Worm (Caenorhabditis elegans): Measurements from ENCODE around the gene srx-63.
A peak's percentile ranks its signal among the peaks of the same experiment; 100 is the strongest.

srx-63 gene

DNA sequence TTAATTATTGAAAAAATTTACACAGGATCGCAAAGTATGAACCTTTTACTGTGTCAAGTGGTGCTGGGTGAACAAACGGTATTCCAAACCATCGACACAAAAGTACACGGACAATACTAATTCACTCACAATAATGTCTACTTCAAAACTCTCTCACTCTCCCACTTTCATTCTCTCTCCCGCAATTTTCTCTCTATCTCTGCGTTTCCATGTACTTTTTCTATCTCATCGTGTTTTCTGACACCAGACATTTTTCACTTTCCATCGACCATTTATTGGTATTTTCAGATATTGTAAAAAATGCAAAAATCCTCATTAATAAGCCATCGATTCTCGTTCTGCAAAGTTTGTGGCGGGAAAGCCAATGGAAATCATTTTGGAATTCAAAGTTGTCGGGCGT is 25.6 kb upstream of the srx-63 start, which contains the start of gene nhr-156:
nhr-156 (plus strand) TSS at position 266 of the 400 bp plus-strand sequence.
- TF ChIP-seq ceh-82 (tag; optimal IDR thresholded peaks at IDR 0.05) (no peak), nhr-11 (tag; optimal IDR thresholded peaks at IDR 0.05) (no peak), nhr-6 (tag; optimal IDR thresholded peaks at IDR 0.05) (no peak), mbf-1 (tag; optimal IDR thresholded peaks at IDR 0.05) (no peak), snpc-4 (tag; optimal IDR thresholded peaks at IDR 0.05) (no peak), elt-1 (tag; optimal IDR thresholded peaks at IDR 0.05) (no peak), F13H6.1 (tag; optimal IDR thresholded peaks at IDR 0.05) (no peak), nhr-237 (tag; optimal IDR thresholded peaks at IDR 0.05) (no peak), mab-5 (tag; optimal IDR thresholded peaks at IDR 0.05) (no peak), mdl-1 (tag; optimal IDR thresholded peaks at IDR 0.05) (no peak), blmp-1 (tag; optimal IDR thresholded peaks at IDR 0.05; ENCODE audit: insufficient read depth) (peak; percentile 9), sma-9 (GFP tag; optimal IDR thresholded peaks at IDR 0.05) (no peak), sma-9 (tag; optimal IDR thresholded peaks at IDR 0.05) (no peak), gmeb-1 (tag; optimal IDR thresholded peaks at IDR 0.05) (peak; percentile 2), ZK546.5 (tag; optimal IDR thresholded peaks at IDR 0.05) (no peak), alr-1 (tag; optimal IDR thresholded peaks at IDR 0.05) (no peak), ama-1 (optimal IDR thresholded peaks at IDR 0.05) (no peak), lin-13 (GFP tag; optimal IDR thresholded peaks at IDR 0.05) (no peak), nhr-77 (tag; optimal IDR thresholded peaks at IDR 0.05) (no peak), nhr-129 (tag; optimal IDR thresholded peaks at IDR 0.05) (peak; percentile 6), lsy-2 (tag; optimal IDR thresholded peaks at IDR 0.05) (no peak)

ce11 chrV:3912472-3912871 is 19.0 kb upstream of the srx-63 start, which contains the start of gene srx-68:
srx-68 (plus strand) TSS chrV:3912772.
- no peak for TF ChIP-seq F13H6.1 (tag; optimal IDR thresholded peaks at IDR 0.05)
- TF ChIP-seq sma-3 (GFP tag; optimal IDR thresholded peaks at IDR 0.05), result no peak
- no peak for TF ChIP-seq nhr-23 (tag; optimal IDR thresholded peaks at IDR 0.05)

- TF ChIP-seq skn-1 (tag; optimal IDR thresholded peaks at IDR 0.05) (no peak), ZK546.5 (tag; optimal IDR thresholded peaks at IDR 0.05) (no peak), aly-2 (tag; optimal IDR thresholded peaks at IDR 0.05) (no peak)
Measured at ce11 chrV:3913131-3913530, 18.3 kb upstream of the srx-63 start.

ce11 chrV:3916480-3916879 is 14.9 kb upstream of the srx-63 start, which contains the start of gene srx-67:
srx-67 (plus strand) TSS chrV:3916780.
- TF ChIP-seq lin-11 (tag; optimal IDR thresholded peaks at IDR 0.05) (no peak), lsy-2 (tag; optimal IDR thresholded peaks at IDR 0.05) (no peak), ztf-1 (GFP tag; conservative IDR thresholded peaks at IDR 0.05) (no peak), R02D3.7 (tag; optimal IDR thresholded peaks at IDR 0.05) (no peak), zag-1 (tag; optimal IDR thresholded peaks at IDR 0.05) (no peak), dmd-4 (tag; optimal IDR thresholded peaks at IDR 0.05) (no peak), nhr-129 (tag; optimal IDR thresholded peaks at IDR 0.05) (no peak), unc-62 (GFP tag; optimal IDR thresholded peaks at IDR 0.05) (no peak)

DNA sequence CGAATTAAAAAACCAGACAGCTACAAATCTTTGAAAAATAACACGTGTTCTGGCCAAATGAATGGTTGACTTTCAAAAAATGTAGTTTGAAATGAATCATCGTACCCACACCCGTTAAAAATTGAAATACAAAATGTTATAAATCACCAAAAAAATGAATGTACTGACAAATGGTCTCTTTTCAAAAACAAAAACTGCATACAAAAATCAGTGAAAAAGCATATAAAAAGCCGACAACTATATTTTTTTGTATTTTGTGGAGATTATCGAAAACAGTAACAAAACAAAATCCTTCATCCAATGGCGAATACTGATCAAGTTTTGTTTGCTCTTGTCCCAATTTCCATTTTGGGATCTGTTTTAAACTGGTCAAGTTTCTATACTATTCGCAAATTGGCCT is 12.1 kb upstream of the srx-63 start, which contains the start of gene srx-66:
srx-66 (plus strand) TSS at position 301 of the 400 bp plus-strand sequence.
- TF ChIP-seq nhr-21 (tag; optimal IDR thresholded peaks at IDR 0.05), result no peak
- TF ChIP-seq nhr-23 (tag; optimal IDR thresholded peaks at IDR 0.05), result no peak
- TF ChIP-seq nhr-129 (tag; optimal IDR thresholded peaks at IDR 0.05), result no peak
- no peak for TF ChIP-seq mdl-1 (tag; optimal IDR thresholded peaks at IDR 0.05)
- no peak for TF ChIP-seq mab-5 (tag; optimal IDR thresholded peaks at IDR 0.05)
- TF ChIP-seq Y55F3AM.14 (GFP tag; optimal IDR thresholded peaks at IDR 0.05), result no peak
- no peak for TF ChIP-seq unc-39 (tag; optimal IDR thresholded peaks at IDR 0.05)
- TF ChIP-seq mbf-1 (tag; optimal IDR thresholded peaks at IDR 0.05), result no peak
- no peak for TF ChIP-seq ztf-4 (tag; optimal IDR thresholded peaks at IDR 0.05)
- no peak for TF ChIP-seq ceh-82 (tag; optimal IDR thresholded peaks at IDR 0.05)

- no peak for TF ChIP-seq sma-9 (GFP tag; optimal IDR thresholded peaks at IDR 0.05)
- no peak for TF ChIP-seq sma-9 (tag; optimal IDR thresholded peaks at IDR 0.05)
- TF ChIP-seq nhr-6 (tag; optimal IDR thresholded peaks at IDR 0.05), result no peak
- TF ChIP-seq ceh-82 (tag; optimal IDR thresholded peaks at IDR 0.05), result no peak
- TF ChIP-seq unc-62 (GFP tag; optimal IDR thresholded peaks at IDR 0.05), result no peak
- TF ChIP-seq fos-1 (tag; optimal IDR thresholded peaks at IDR 0.05), result no peak
- TF ChIP-seq crh-2 (tag; optimal IDR thresholded peaks at IDR 0.05), result no peak
- no peak for TF ChIP-seq skn-1 (tag; optimal IDR thresholded peaks at IDR 0.05)
- TF ChIP-seq lin-11 (tag; optimal IDR thresholded peaks at IDR 0.05), result no peak
- TF ChIP-seq ZK546.5 (tag; optimal IDR thresholded peaks at IDR 0.05), result no peak
- no peak for TF ChIP-seq nhr-77 (tag; optimal IDR thresholded peaks at IDR 0.05)
- no peak for TF ChIP-seq nhr-129 (tag; optimal IDR thresholded peaks at IDR 0.05)
- TF ChIP-seq lin-13 (GFP tag; optimal IDR thresholded peaks at IDR 0.05), result no peak
- TF ChIP-seq alr-1 (tag; optimal IDR thresholded peaks at IDR 0.05), result no peak
- no peak for TF ChIP-seq lin-39 (tag; optimal IDR thresholded peaks at IDR 0.05)
- no peak for TF ChIP-seq egl-27 (tag; optimal IDR thresholded peaks at IDR 0.05)
- no peak for TF ChIP-seq nhr-11 (tag; optimal IDR thresholded peaks at IDR 0.05)
- TF ChIP-seq elt-3 (tag; optimal IDR thresholded peaks at IDR 0.05), result no peak
- TF ChIP-seq mdl-1 (tag; optimal IDR thresholded peaks at IDR 0.05), result no peak
Measured at ce11 chrV:3921635-3922034, 9.8 kb upstream of the srx-63 start, which contains the start of gene srx-65. srx-65 (plus strand) TSS chrV:3921935.
